Fruit fly (Drosophila melanogaster): Measurements from ENCODE around the gene Nmdmc.

Nmdmc gene

dm6 chr3R:9050519-9051119 is at the start of gene Nmdmc:
TSS of gene Nmdmc (minus strand) at chr3R:9050555.
- no peak for TF ChIP-seq CG14050 (GFP tag; IDR thresholded peaks at IDR 0.05)
- TF ChIP-seq trh (GFP tag; optimal IDR thresholded peaks at IDR 0.05): no peak
- no peak for TF ChIP-seq CG32772 (GFP tag; IDR thresholded peaks at IDR 0.05)
- TF ChIP-seq CG3838 (GFP tag; optimal IDR thresholded peaks at IDR 0.05): no peak
- no peak for TF ChIP-seq dan (GFP tag; IDR thresholded peaks at IDR 0.05)
- TF ChIP-seq Asciz (GFP tag; optimal IDR thresholded peaks at IDR 0.05): no peak
- no peak for TF ChIP-seq ara (GFP tag; IDR thresholded peaks at IDR 0.05)
- TF ChIP-seq Ravus (GFP tag; IDR thresholded peaks at IDR 0.05): no peak
- TF ChIP-seq Six4 (GFP tag; optimal IDR thresholded peaks at IDR 0.05): no peak
- no peak for TF ChIP-seq bowl (GFP tag; IDR thresholded peaks at IDR 0.05)
- TF ChIP-seq sob (GFP tag; IDR thresholded peaks at IDR 0.05): no peak
- TF ChIP-seq Jarid2 (GFP tag; optimal IDR thresholded peaks at IDR 0.05): no peak
- no peak for TF ChIP-seq Bgb (GFP tag; IDR thresholded peaks at IDR 0.05; ENCODE audit: partially characterized antibody)
- no peak for TF ChIP-seq ewg (GFP tag; optimal IDR thresholded peaks at IDR 0.05)
- no peak for TF ChIP-seq emc (GFP tag; optimal IDR thresholded peaks at IDR 0.05)
- no peak for TF ChIP-seq CG18619 (GFP tag; optimal IDR thresholded peaks at IDR 0.05)
- peak; percentile 36 for TF ChIP-seq Nf-YC (tag; optimal IDR thresholded peaks at IDR 0.05)
- TF ChIP-seq CG43689 (GFP tag; IDR thresholded peaks at IDR 0.05): no peak
- no peak for TF ChIP-seq NfI (GFP tag; optimal IDR thresholded peaks at IDR 0.05)
- TF ChIP-seq CG2875 (GFP tag; optimal IDR thresholded peaks at IDR 0.05): no peak
- TF ChIP-seq sr (GFP tag; IDR thresholded peaks at IDR 0.05): no peak
- no peak for TF ChIP-seq jing (GFP tag; optimal IDR thresholded peaks at IDR 0.05)
- no peak for TF ChIP-seq Rfx (GFP tag; IDR thresholded peaks at IDR 0.05)
- TF ChIP-seq hbn (GFP tag; IDR thresholded peaks at IDR 0.05; ENCODE audit: partially characterized antibody): no peak
- TF ChIP-seq hb (GFP tag; IDR thresholded peaks at IDR 0.05; ENCODE audit: partially characterized antibody): no peak
- peak; percentile 8 for TF ChIP-seq CG15479 (GFP tag; optimal IDR thresholded peaks at IDR 0.05)
- TF ChIP-seq CG17361 (GFP tag; IDR thresholded peaks at IDR 0.05): no peak
- TF ChIP-seq Scr (GFP tag; IDR thresholded peaks at IDR 0.05; ENCODE audit: partially characterized antibody): no peak
- TF ChIP-seq CG7745 (tag; optimal IDR thresholded peaks at IDR 0.05): no peak
- TF ChIP-seq oc (tag; optimal IDR thresholded peaks at IDR 0.05): no peak
- TF ChIP-seq CG33557 (GFP tag; optimal IDR thresholded peaks at IDR 0.05): peak; percentile 12
- TF ChIP-seq CG9797 (GFP tag; optimal IDR thresholded peaks at IDR 0.05): peak; percentile 90
- no peak for TF ChIP-seq Gug (GFP tag; IDR thresholded peaks at IDR 0.05)
- no peak for TF ChIP-seq Sox102F (GFP tag; optimal IDR thresholded peaks at IDR 0.05)
- peak; percentile 50 for TF ChIP-seq Blimp-1 (GFP tag; optimal IDR thresholded peaks at IDR 0.05)
- no peak for TF ChIP-seq CG8944 (GFP tag; optimal IDR thresholded peaks at IDR 0.05)
- TF ChIP-seq gro (GFP tag; optimal IDR thresholded peaks at IDR 0.05): peak; percentile 16
- TF ChIP-seq CTCF (GFP tag; optimal IDR thresholded peaks at IDR 0.05): peak; percentile 18
- TF ChIP-seq repo (GFP tag; optimal IDR thresholded peaks at IDR 0.05): no peak
- peak; percentile 29 for TF ChIP-seq Sry-δ (GFP tag; optimal IDR thresholded peaks at IDR 0.05)
- no peak for TF ChIP-seq shn (GFP tag; optimal IDR thresholded peaks at IDR 0.05)
- TF ChIP-seq CG14014 (GFP tag; IDR thresholded peaks at IDR 0.05): no peak
- TF ChIP-seq croc (GFP tag; conservative IDR thresholded peaks at IDR 0.05): no peak
- TF ChIP-seq phol (tag; optimal IDR thresholded peaks at IDR 0.05): peak; percentile 62
- TF ChIP-seq CG12104 (GFP tag; optimal IDR thresholded peaks at IDR 0.05): no peak
- TF ChIP-seq CG6791 (GFP tag; IDR thresholded peaks at IDR 0.05; ENCODE audit: partially characterized antibody): no peak
- no peak for TF ChIP-seq CG32532 (GFP tag; IDR thresholded peaks at IDR 0.05)
- no peak for TF ChIP-seq schlank (tag; optimal IDR thresholded peaks at IDR 0.05)
- peak; percentile 78 for TF ChIP-seq pzg (GFP tag; optimal IDR thresholded peaks at IDR 0.05)
- TF ChIP-seq Side (GFP tag; optimal IDR thresholded peaks at IDR 0.05): no peak
- TF ChIP-seq CG2202 (tag; optimal IDR thresholded peaks at IDR 0.05): no peak
- TF ChIP-seq ham (GFP tag; IDR thresholded peaks at IDR 0.05): no peak

Data from whole organism, embryonic.